Worm (Caenorhabditis elegans): ENCODE results near the gene odc-1.

The odc-1 gene

ce11 chrV:6926633-6927032 is 26.6 kb upstream of the odc-1 start (continued):
- TF ChIP-seq dpl-1 (GFP tag; optimal IDR thresholded peaks at IDR 0.05), result no peak
- no peak for TF ChIP-seq ekl-4 (GFP tag; IDR thresholded peaks at IDR 0.05)
- no peak for TF ChIP-seq F33H1.4 (GFP tag; IDR thresholded peaks at IDR 0.05)
- no peak for TF ChIP-seq lin-40 (tag; optimal IDR thresholded peaks at IDR 0.05)

ce11 chrV:6919251-6919650 is 19.2 kb upstream of the odc-1 start:
- TF ChIP-seq egrh-3 (GFP tag; IDR thresholded peaks at IDR 0.05) (no peak), ccch-3 (GFP tag; optimal IDR thresholded peaks at IDR 0.05) (no peak), tbp1 (GFP tag; optimal IDR thresholded peaks at IDR 0.05) (no peak), somi-1 (GFP tag; optimal IDR thresholded peaks at IDR 0.05) (no peak), F57C9.4 (tag; optimal IDR thresholded peaks at IDR 0.05) (no peak), unc-130 (GFP tag; optimal IDR thresholded peaks at IDR 0.05) (no peak), hsf-1 (GFP tag; IDR thresholded peaks at IDR 0.05) (no peak), K12H6.12 (tag; optimal IDR thresholded peaks at IDR 0.05) (no peak), mes-4 (tag; optimal IDR thresholded peaks at IDR 0.05) (no peak), nhr-27 (tag; optimal IDR thresholded peaks at IDR 0.05) (no peak), pbrm-1 (GFP tag; IDR thresholded peaks at IDR 0.05) (no peak), ztf-22 (GFP tag; optimal IDR thresholded peaks at IDR 0.05) (no peak), F10E7.11 (tag; optimal IDR thresholded peaks at IDR 0.05) (no peak), Y95B8A.8 (GFP tag; IDR thresholded peaks at IDR 0.05) (no peak)

ce11 chrV:6917280-6917679 is 17.3 kb upstream of the odc-1 start:
- TF ChIP-seq tbx-9 (tag; optimal IDR thresholded peaks at IDR 0.05; ENCODE audit: borderline replicate concordance) (no peak), nhr-90 (tag; optimal IDR thresholded peaks at IDR 0.05) (no peak), hrde-1 (tag; optimal IDR thresholded peaks at IDR 0.05; ENCODE audit: borderline replicate concordance) (no peak), egl-44 (GFP tag; IDR thresholded peaks at IDR 0.05) (0 out of 2 replicates have a peak, but pooled peaks have one; percentile 24), T26A5.8 (tag; optimal IDR thresholded peaks at IDR 0.05) (no peak), snpc-1.3 (tag; optimal IDR thresholded peaks at IDR 0.05; ENCODE audit: insufficient read depth) (no peak), lin-26 (GFP tag; IDR thresholded peaks at IDR 0.05) (peak; percentile 70; the same call in 1 of the 2 replicates), ztf-26 (tag; optimal IDR thresholded peaks at IDR 0.05) (no peak), lsl-1 (GFP tag; optimal IDR thresholded peaks at IDR 0.05) (no peak), hsf-1 (GFP tag; IDR thresholded peaks at IDR 0.05) (no peak), tlf-1 (GFP tag; optimal IDR thresholded peaks at IDR 0.05) (no peak), madf-6 (GFP tag; IDR thresholded peaks at IDR 0.05) (0 out of 2 replicates have a peak, but pooled peaks have one; percentile 21), bed-2 (GFP tag; IDR thresholded peaks at IDR 0.05) (no peak), madf-10 (tag; optimal IDR thresholded peaks at IDR 0.05) (no peak), madf-3 (GFP tag; IDR thresholded peaks at IDR 0.05) (no peak), nfya-2 (GFP tag; IDR thresholded peaks at IDR 0.05) (no peak), C06A6.2 (GFP tag; conservative IDR thresholded peaks at IDR 0.05) (no peak), ztf-6 (GFP tag; IDR thresholded peaks at IDR 0.05) (no peak), B0261.1 (tag; optimal IDR thresholded peaks at IDR 0.05) (peak; percentile 66), efl-1 (GFP tag; optimal IDR thresholded peaks at IDR 0.05) (no peak), tbp1 (GFP tag; optimal IDR thresholded peaks at IDR 0.05) (peak; percentile 84), attf-5 (GFP tag; optimal IDR thresholded peaks at IDR 0.05) (peak; percentile 0), rpc-1 (optimal IDR thresholded peaks at IDR 0.05) (peak; percentile 44), rpc-1 (tag; optimal IDR thresholded peaks at IDR 0.05) (peak; percentile 70), ztf-3 (GFP tag; optimal IDR thresholded peaks at IDR 0.05) (no peak), snpc-1.1 (tag; optimal IDR thresholded peaks at IDR 0.05; ENCODE audit: insufficient read depth) (no peak), Y79H2A.3 (GFP tag; conservative IDR thresholded peaks at IDR 0.05) (no peak), ets-4 (GFP tag; optimal IDR thresholded peaks at IDR 0.05) (no peak), repo-1 (tag; optimal IDR thresholded peaks at IDR 0.05) (no peak), nhr-120 (GFP tag; IDR thresholded peaks at IDR 0.05) (no peak), lsy-27 (tag; optimal IDR thresholded peaks at IDR 0.05; ENCODE audit: borderline replicate concordance, insufficient read depth) (no peak)
